Worm (Caenorhabditis elegans): ENCODE data around the gene mbr-1.

The mbr-1 gene

DNA sequence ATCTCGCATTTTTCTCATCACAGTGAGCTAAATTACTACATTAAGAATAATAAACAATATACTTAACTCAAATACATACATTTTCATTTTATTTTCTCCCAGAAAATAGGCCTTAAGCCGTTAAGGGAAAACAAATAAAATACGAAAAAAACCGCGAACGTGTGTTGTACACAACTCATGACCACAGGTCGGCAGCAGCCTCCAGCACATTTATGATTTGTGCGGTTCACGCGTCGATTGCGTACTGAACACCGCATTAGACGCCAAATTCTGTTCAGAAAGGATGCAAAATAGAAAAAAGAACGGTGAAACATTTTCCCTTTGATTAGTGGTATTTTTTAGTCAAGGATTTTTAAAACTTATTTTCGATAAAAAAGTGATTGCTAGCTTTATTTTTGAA, 42.7 kb downstream of the mbr-1 start:
- TF ChIP-seq mdt-29 (GFP tag; IDR thresholded peaks at IDR 0.05) = no peak
- peak in 1 of 2 experiments; percentile 25 for TF ChIP-seq mdl-1 (tag; optimal IDR thresholded peaks at IDR 0.05)
- no peak for TF ChIP-seq daf-8 (GFP tag; IDR thresholded peaks at IDR 0.05)
- TF ChIP-seq lim-7 (GFP tag; IDR thresholded peaks at IDR 0.05) = no peak
- TF ChIP-seq attf-4 (tag; optimal IDR thresholded peaks at IDR 0.05) = no peak
- TF ChIP-seq nhr-111 (GFP tag; optimal IDR thresholded peaks at IDR 0.05) = no peak
- TF ChIP-seq pha-4 (GFP tag; IDR thresholded peaks at IDR 0.05) = no peak
- peak; percentile 33 for TF ChIP-seq pha-4 (tag; optimal IDR thresholded peaks at IDR 0.05)
- TF ChIP-seq zip-2 (tag; optimal IDR thresholded peaks at IDR 0.05) = no peak
- TF ChIP-seq nhr-6 (tag; optimal IDR thresholded peaks at IDR 0.05) = peak; percentile 28
- TF ChIP-seq lir-3 (tag; optimal IDR thresholded peaks at IDR 0.05) = no peak
- peak; percentile 56 for TF ChIP-seq mes-2 (tag; optimal IDR thresholded peaks at IDR 0.05; ENCODE audit: poor library complexity, severe bottlenecking)
- no peak for TF ChIP-seq tra-1 (GFP tag; IDR thresholded peaks at IDR 0.05)
- peak; percentile 90 for TF ChIP-seq nhr-28 (tag; optimal IDR thresholded peaks at IDR 0.05)
- no peak for TF ChIP-seq unc-39 (tag; optimal IDR thresholded peaks at IDR 0.05)
- TF ChIP-seq ceh-44 (GFP tag; IDR thresholded peaks at IDR 0.05) = no peak
- no peak for TF ChIP-seq lin-38 (GFP tag; IDR thresholded peaks at IDR 0.05)
- TF ChIP-seq dve-1 (tag; optimal IDR thresholded peaks at IDR 0.05; ENCODE audit: insufficient read depth) = peak; percentile 50
- no peak for TF ChIP-seq ZK546.5 (tag; optimal IDR thresholded peaks at IDR 0.05)
- TF ChIP-seq sdz-12 (GFP tag; optimal IDR thresholded peaks at IDR 0.05) = no peak
- TF ChIP-seq spr-3 (GFP tag; optimal IDR thresholded peaks at IDR 0.05) = no peak
- TF ChIP-seq Y48G9A.11 (GFP tag; IDR thresholded peaks at IDR 0.05) = no peak
- TF ChIP-seq F26F4.8 (GFP tag; conservative IDR thresholded peaks at IDR 0.05) = no peak
- no peak for TF ChIP-seq cey-2 (tag; optimal IDR thresholded peaks at IDR 0.05; ENCODE audit: borderline replicate concordance, insufficient read depth)
- TF ChIP-seq nhr-25 (tag; optimal IDR thresholded peaks at IDR 0.05; ENCODE audit: borderline replicate concordance, insufficient read depth) = no peak
- no peak for TF ChIP-seq fkh-10 (GFP tag; optimal IDR thresholded peaks at IDR 0.05)
- TF ChIP-seq hmg-1.1 (GFP tag; IDR thresholded peaks at IDR 0.05) = 0 out of 2 replicates have a peak, but pooled peaks have one; percentile 42
- TF ChIP-seq hlh-11 (tag; optimal IDR thresholded peaks at IDR 0.05) = peak; percentile 87
- no peak for TF ChIP-seq jun-1 (tag; optimal IDR thresholded peaks at IDR 0.05)
- no peak for TF ChIP-seq T26A8.4 (GFP tag; IDR thresholded peaks at IDR 0.05)
- no peak for TF ChIP-seq Y5F2A.4 (GFP tag; optimal IDR thresholded peaks at IDR 0.05)
- TF ChIP-seq duxl-1 (tag; optimal IDR thresholded peaks at IDR 0.05; ENCODE audit: poor library complexity) = no peak
- peak; percentile 73 for TF ChIP-seq mxl-3 (GFP tag; optimal IDR thresholded peaks at IDR 0.05)
- TF ChIP-seq daf-12 (tag; optimal IDR thresholded peaks at IDR 0.05) = no peak
- peak; percentile 47 for TF ChIP-seq pqm-1 (tag; optimal IDR thresholded peaks at IDR 0.05)
- peak; percentile 94 for TF ChIP-seq hlh-30 (tag; optimal IDR thresholded peaks at IDR 0.05; ENCODE audit: insufficient read depth)
- no peak for TF ChIP-seq ceh-28 (tag; optimal IDR thresholded peaks at IDR 0.05)
- TF ChIP-seq mep-1 (tag; optimal IDR thresholded peaks at IDR 0.05) = peak; percentile 66
- TF ChIP-seq ztf-7 (tag; optimal IDR thresholded peaks at IDR 0.05) = no peak
- no peak for TF ChIP-seq madf-5 (GFP tag; IDR thresholded peaks at IDR 0.05)
- no peak for TF ChIP-seq nhr-48 (tag; optimal IDR thresholded peaks at IDR 0.05)
- no peak for TF ChIP-seq daf-16 (GFP tag; optimal IDR thresholded peaks at IDR 0.05)
- peak; percentile 76 for TF ChIP-seq daf-16 (tag; optimal IDR thresholded peaks at IDR 0.05)
- TF ChIP-seq F44E2.7 (GFP tag; IDR thresholded peaks at IDR 0.05) = no peak
- peak; percentile 64 for TF ChIP-seq nhr-77 (tag; optimal IDR thresholded peaks at IDR 0.05)
- no peak for TF ChIP-seq ceh-82 (tag; optimal IDR thresholded peaks at IDR 0.05)
- no peak for TF ChIP-seq tag-97 (GFP tag; IDR thresholded peaks at IDR 0.05)
- TF ChIP-seq lin-1 (GFP tag; IDR thresholded peaks at IDR 0.05) = no peak
- no peak for TF ChIP-seq dmd-8 (GFP tag; IDR thresholded peaks at IDR 0.05)
- TF ChIP-seq ces-1 (GFP tag; optimal IDR thresholded peaks at IDR 0.05) = no peak
- TF ChIP-seq dmd-9 (GFP tag; IDR thresholded peaks at IDR 0.05) = no peak
- TF ChIP-seq gei-8 (GFP tag; optimal IDR thresholded peaks at IDR 0.05) = no peak

Measured in whole organism, L4 larva.